Fruit fly (Drosophila melanogaster) S2 (cell line): ENCODE results near the gene Drsl1.

Experiments
- CG8478 ChIP-seq: fragments of >200 bp; optimal IDR thresholded peaks from 2 replicates; lab custom pipeline; 2018
- CTCF ChIP-seq, 2 experiments: fragments of >200 bp; optimal IDR thresholded peaks; 2 replicates each; lab custom pipeline; 2018

dm6 chr3L:3338882-3339590, 3.4 kb upstream of the Drsl1 start:
- TF ChIP-seq CG8478 (lab: Kevin White, UChicago) (no peak), CTCF (optimal IDR thresholded peaks at IDR 0.05; lab: Kevin White, UChicago) (no peak)
